Fruit fly (Drosophila melanogaster): Measurements from ENCODE around the gene CG7382.

DNA sequence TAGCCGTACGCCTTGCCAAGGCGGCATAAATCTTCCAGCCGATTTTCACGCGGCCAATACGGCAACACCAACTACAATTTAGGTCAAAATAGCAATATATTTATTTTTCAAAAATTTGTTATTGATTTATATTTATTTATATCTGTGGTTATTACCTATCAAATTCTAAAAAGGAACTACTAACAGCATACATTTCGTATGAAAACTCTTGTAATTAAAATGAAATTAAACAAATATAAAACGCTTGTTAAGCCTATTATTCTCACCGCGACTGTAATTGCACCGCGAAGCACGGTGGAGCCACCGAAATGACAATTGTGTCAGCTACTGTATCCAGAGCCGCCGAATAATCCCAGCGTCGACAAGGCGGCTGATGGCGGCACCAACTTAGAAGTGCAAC lies 20.2 kb downstream of the CG7382 start:
- no peak for TF ChIP-seq CG9727 (GFP tag; optimal IDR thresholded peaks at IDR 0.05)
- no peak for TF ChIP-seq CG30403 (GFP tag; optimal IDR thresholded peaks at IDR 0.05)
- TF ChIP-seq tio (GFP tag; optimal IDR thresholded peaks at IDR 0.05), result no peak
- no peak for TF ChIP-seq lola (GFP tag; optimal IDR thresholded peaks at IDR 0.05)
- TF ChIP-seq zen2 (GFP tag; IDR thresholded peaks at IDR 0.05; ENCODE audit: partially characterized antibody), result no peak
- no peak for TF ChIP-seq NC2β (GFP tag; optimal IDR thresholded peaks at IDR 0.05)
- TF ChIP-seq CG10959 (GFP tag; IDR thresholded peaks at IDR 0.05), result no peak
- no peak for TF ChIP-seq btn (GFP tag; optimal IDR thresholded peaks at IDR 0.05)
- no peak for TF ChIP-seq CG9609 (GFP tag; optimal IDR thresholded peaks at IDR 0.05)
- no peak for TF ChIP-seq Hr78 (GFP tag; optimal IDR thresholded peaks at IDR 0.05)
- TF ChIP-seq CG31388 (GFP tag; optimal IDR thresholded peaks at IDR 0.05), result no peak
- TF ChIP-seq kay (GFP tag; optimal IDR thresholded peaks at IDR 0.05), result no peak
- no peak for TF ChIP-seq onecut (GFP tag; IDR thresholded peaks at IDR 0.05)
- no peak for TF ChIP-seq CG18476 (GFP tag; optimal IDR thresholded peaks at IDR 0.05)

Measured in whole organism, embryonic.